Worm (Caenorhabditis elegans): ENCODE data around the gene deg-1.
A peak's percentile ranks its signal among the peaks of the same experiment; 100 is the strongest.

Gene deg-1

DNA sequence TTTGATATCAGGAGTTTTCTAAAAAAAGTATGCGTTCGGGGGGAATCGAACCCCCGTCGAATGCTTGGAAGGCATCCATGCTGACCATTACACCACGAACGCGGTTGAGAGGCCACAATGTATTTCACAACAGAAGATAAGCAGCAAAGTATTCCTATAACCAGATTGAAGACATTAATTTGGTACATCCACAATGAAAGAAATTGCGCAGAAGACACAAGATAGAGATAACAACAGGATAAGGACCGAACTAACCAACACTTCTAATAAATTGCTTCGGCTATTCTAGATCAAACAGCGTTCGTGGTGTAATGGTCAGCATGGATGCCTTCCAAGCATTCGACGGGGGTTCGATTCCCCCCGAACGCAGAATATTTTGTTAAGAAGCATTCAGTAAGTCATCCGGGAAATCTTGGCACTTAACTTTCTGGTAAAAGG, 41.5 kb downstream of the deg-1 start (continued):
- TF ChIP-seq mxl-3 (GFP tag; optimal IDR thresholded peaks at IDR 0.05) (peak; percentile 54), lim-7 (GFP tag; IDR thresholded peaks at IDR 0.05) (peak; percentile 81), duxl-1 (tag; optimal IDR thresholded peaks at IDR 0.05; ENCODE audit: poor library complexity) (no peak), zfp-3 (GFP tag; conservative IDR thresholded peaks at IDR 0.05) (0 out of 2 replicates have a peak, but pooled peaks have one; percentile 25), daf-16 (GFP tag; optimal IDR thresholded peaks at IDR 0.05) (peak; percentile 47 to 81), daf-16 (tag; optimal IDR thresholded peaks at IDR 0.05) (peak; percentile 55), ceh-20 (GFP tag; IDR thresholded peaks at IDR 0.05) (peak; percentile 40; the same call in 1 of the 2 replicates), nhr-28 (tag; optimal IDR thresholded peaks at IDR 0.05) (peak; percentile 30), dmd-6 (GFP tag; IDR thresholded peaks at IDR 0.05) (peak; percentile 48; the same call in 1 of the 2 replicates), ama-1 (optimal IDR thresholded peaks at IDR 0.05) (no peak), dmd-8 (GFP tag; IDR thresholded peaks at IDR 0.05) (peak; percentile 83), egl-27 (tag; optimal IDR thresholded peaks at IDR 0.05) (no peak), zfp-2 (tag; optimal IDR thresholded peaks at IDR 0.05) (peak; percentile 25), Y48G9A.11 (GFP tag; IDR thresholded peaks at IDR 0.05) (peak; percentile 73; the same call in 1 of the 2 replicates), lin-38 (GFP tag; IDR thresholded peaks at IDR 0.05) (no peak), gei-8 (GFP tag; optimal IDR thresholded peaks at IDR 0.05) (peak; percentile 83), T26A8.4 (GFP tag; IDR thresholded peaks at IDR 0.05) (peak; percentile 86), ZK337.2 (GFP tag; IDR thresholded peaks at IDR 0.05) (0 out of 2 replicates have a peak, but pooled peaks have one; percentile 41), sdz-12 (GFP tag; optimal IDR thresholded peaks at IDR 0.05) (peak; percentile 71)

DNA sequence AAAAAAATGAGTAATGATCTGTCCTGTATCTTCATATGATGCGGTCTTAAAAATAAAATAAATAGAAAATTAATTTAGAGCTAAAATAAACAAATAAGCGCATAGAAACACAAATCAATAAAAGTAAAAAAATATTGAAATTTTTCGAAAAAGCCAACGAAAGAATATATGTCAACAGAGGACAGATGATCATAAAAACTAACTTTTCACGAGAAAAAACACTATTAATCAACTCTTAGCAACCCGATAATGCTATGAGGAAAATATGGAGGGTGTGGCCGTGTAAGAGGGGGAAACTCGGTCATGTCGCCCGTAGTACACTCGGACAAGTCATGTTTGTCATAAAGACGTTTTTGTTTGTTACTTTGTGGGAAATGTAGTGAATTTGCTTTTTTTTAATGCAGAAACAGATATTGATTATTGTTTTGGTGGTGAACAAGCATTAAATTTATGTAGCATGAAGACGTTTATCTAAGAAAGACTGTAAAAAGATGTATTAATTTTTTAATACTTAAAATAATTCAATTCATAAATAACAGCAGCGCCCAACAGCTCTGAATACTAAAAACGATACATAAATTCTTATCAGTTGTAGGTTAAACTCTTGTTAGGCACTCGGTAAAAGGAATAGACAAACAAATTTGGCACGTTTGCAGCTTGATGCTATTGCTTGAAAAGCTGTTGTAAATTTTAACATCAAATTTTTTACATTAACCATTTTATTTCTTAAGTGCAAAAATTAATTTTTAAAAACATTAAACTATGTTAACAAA, 45.6 kb downstream of the deg-1 start, which contains the start of gene adm-4:
adm-4 (minus strand) TSS at position 51 of the 773 bp plus-strand sequence.
- no peak for TF ChIP-seq tag-97 (GFP tag; IDR thresholded peaks at IDR 0.05)
- no peak for TF ChIP-seq snpc-4 (tag; optimal IDR thresholded peaks at IDR 0.05)
- TF ChIP-seq lin-29 (GFP tag; IDR thresholded peaks at IDR 0.05), result no peak
- no peak for TF ChIP-seq pqm-1 (tag; optimal IDR thresholded peaks at IDR 0.05)
- no peak for TF ChIP-seq F26F4.8 (GFP tag; conservative IDR thresholded peaks at IDR 0.05)
- no peak for TF ChIP-seq skn-1 (tag; optimal IDR thresholded peaks at IDR 0.05)
- TF ChIP-seq hif-1 (tag; optimal IDR thresholded peaks at IDR 0.05), result peak in 1 of 2 experiments; percentile 79
- TF ChIP-seq nhr-10 (tag; optimal IDR thresholded peaks at IDR 0.05), result no peak
- no peak for TF ChIP-seq nhr-48 (tag; optimal IDR thresholded peaks at IDR 0.05)
- no peak for TF ChIP-seq daf-12 (tag; optimal IDR thresholded peaks at IDR 0.05)
- no peak for TF ChIP-seq gei-8 (GFP tag; optimal IDR thresholded peaks at IDR 0.05)
- TF ChIP-seq zfp-3 (GFP tag; conservative IDR thresholded peaks at IDR 0.05), result no peak
- TF ChIP-seq mxl-2 (GFP tag; conservative IDR thresholded peaks at IDR 0.05), result no peak
- TF ChIP-seq zfp-2 (tag; optimal IDR thresholded peaks at IDR 0.05), result no peak
- TF ChIP-seq Y48G9A.11 (GFP tag; IDR thresholded peaks at IDR 0.05), result no peak
- no peak for TF ChIP-seq daf-16 (GFP tag; optimal IDR thresholded peaks at IDR 0.05)
- TF ChIP-seq daf-16 (tag; optimal IDR thresholded peaks at IDR 0.05), result peak; percentile 73
- peak; percentile 36 for TF ChIP-seq ztf-7 (tag; optimal IDR thresholded peaks at IDR 0.05)
- TF ChIP-seq nhr-111 (GFP tag; optimal IDR thresholded peaks at IDR 0.05), result no peak
- no peak for TF ChIP-seq ZK546.5 (tag; optimal IDR thresholded peaks at IDR 0.05)
- TF ChIP-seq Y105C5A.15 (GFP tag; IDR thresholded peaks at IDR 0.05), result no peak
- no peak for TF ChIP-seq lin-39 (tag; optimal IDR thresholded peaks at IDR 0.05)
- TF ChIP-seq ama-1 (optimal IDR thresholded peaks at IDR 0.05), result no peak
- TF ChIP-seq php-3 (GFP tag; IDR thresholded peaks at IDR 0.05), result peak; percentile 77
- TF ChIP-seq mxl-3 (GFP tag; optimal IDR thresholded peaks at IDR 0.05), result no peak
- TF ChIP-seq ceh-20 (GFP tag; IDR thresholded peaks at IDR 0.05), result no peak
- TF ChIP-seq mdt-29 (GFP tag; IDR thresholded peaks at IDR 0.05), result no peak
- no peak for TF ChIP-seq T20F7.1 (GFP tag; optimal IDR thresholded peaks at IDR 0.05)
- TF ChIP-seq nhr-28 (tag; optimal IDR thresholded peaks at IDR 0.05), result peak; percentile 15
- peak; percentile 97 for TF ChIP-seq mes-2 (tag; optimal IDR thresholded peaks at IDR 0.05; ENCODE audit: poor library complexity, severe bottlenecking)
- no peak for TF ChIP-seq Y75B8A.6 (GFP tag; IDR thresholded peaks at IDR 0.05)
- TF ChIP-seq cey-2 (tag; optimal IDR thresholded peaks at IDR 0.05; ENCODE audit: borderline replicate concordance, insufficient read depth), result no peak
- no peak for TF ChIP-seq ces-1 (GFP tag; optimal IDR thresholded peaks at IDR 0.05)
- TF ChIP-seq attf-4 (tag; optimal IDR thresholded peaks at IDR 0.05), result no peak
- no peak for TF ChIP-seq R02D3.7 (tag; optimal IDR thresholded peaks at IDR 0.05)
- no peak for TF ChIP-seq arid-1 (GFP tag; conservative IDR thresholded peaks at IDR 0.05)
- TF ChIP-seq ztf-11 (tag; optimal IDR thresholded peaks at IDR 0.05), result no peak
- no peak for TF ChIP-seq zag-1 (tag; optimal IDR thresholded peaks at IDR 0.05)
